Fruit fly (Drosophila melanogaster): ENCODE data around the gene Gr93b.

Gr93b gene

dm6 chr3R:21864992-21865391, 21.4 kb upstream of the Gr93b start, which contains the start of gene lsn (continued):
- no peak for TF ChIP-seq br (optimal IDR thresholded peaks at IDR 0.05)
- TF ChIP-seq shn (GFP tag; optimal IDR thresholded peaks at IDR 0.05) = no peak
- no peak; the same call in 2 of the 3 replicates for TF ChIP-seq CG34224 (GFP tag; IDR thresholded peaks at IDR 0.05; ENCODE audit: partially characterized antibody)
- no peak for TF ChIP-seq CG5245 (GFP tag; optimal IDR thresholded peaks at IDR 0.05)
- peak; percentile 85 for TF ChIP-seq Dp (GFP tag; optimal IDR thresholded peaks at IDR 0.05)
- peak; percentile 37 to 90 for TF ChIP-seq crp (GFP tag; optimal IDR thresholded peaks at IDR 0.05)
- no peak for TF ChIP-seq klu (GFP tag; IDR thresholded peaks at IDR 0.05)
- no peak for TF ChIP-seq CG2199 (GFP tag; IDR thresholded peaks at IDR 0.05)
- no peak for TF ChIP-seq Nf-YA (GFP tag; IDR thresholded peaks at IDR 0.05)
- no peak for TF ChIP-seq ab (GFP tag; optimal IDR thresholded peaks at IDR 0.05)
- TF ChIP-seq eve (GFP tag; optimal IDR thresholded peaks at IDR 0.05) = no peak
- TF ChIP-seq CG10462 (GFP tag; optimal IDR thresholded peaks at IDR 0.05) = no peak
- TF ChIP-seq CG8359 (GFP tag; optimal IDR thresholded peaks at IDR 0.05; ENCODE audit: borderline replicate concordance) = no peak
- TF ChIP-seq Camta (GFP tag; optimal IDR thresholded peaks at IDR 0.05) = no peak
- no peak for TF ChIP-seq CG12155 (GFP tag; optimal IDR thresholded peaks at IDR 0.05)
- peak; percentile 18 for TF ChIP-seq dmrt11E (tag; optimal IDR thresholded peaks at IDR 0.05)
- no peak for TF ChIP-seq CG2116 (GFP tag; optimal IDR thresholded peaks at IDR 0.05)
- no peak for TF ChIP-seq ham (GFP tag; IDR thresholded peaks at IDR 0.05)
- no peak for TF ChIP-seq dm (GFP tag; optimal IDR thresholded peaks at IDR 0.05)
- TF ChIP-seq Blimp-1 (GFP tag; optimal IDR thresholded peaks at IDR 0.05) = no peak
- TF ChIP-seq MTF-1 (GFP tag; optimal IDR thresholded peaks at IDR 0.05; ENCODE audit: borderline replicate concordance) = no peak
- no peak for TF ChIP-seq tio (GFP tag; optimal IDR thresholded peaks at IDR 0.05)
- no peak for TF ChIP-seq schlank (tag; optimal IDR thresholded peaks at IDR 0.05)
- TF ChIP-seq CG11696 (GFP tag; IDR thresholded peaks at IDR 0.05) = no peak
- TF ChIP-seq tup (GFP tag; optimal IDR thresholded peaks at IDR 0.05) = no peak
- no peak for TF ChIP-seq Opbp (GFP tag; IDR thresholded peaks at IDR 0.05; ENCODE audit: partially characterized antibody)
- no peak for TF ChIP-seq ERR (GFP tag; optimal IDR thresholded peaks at IDR 0.05)
- no peak for TF ChIP-seq CG14667 (GFP tag; IDR thresholded peaks at IDR 0.05)
- no peak for TF ChIP-seq CG5953 (GFP tag; IDR thresholded peaks at IDR 0.05)
- TF ChIP-seq CG11560 (tag; IDR thresholded peaks at IDR 0.05) = no peak
- no peak for TF ChIP-seq Drgx (GFP tag; IDR thresholded peaks at IDR 0.05)
- no peak for TF ChIP-seq bowl (GFP tag; IDR thresholded peaks at IDR 0.05)
- TF ChIP-seq ci (GFP tag; IDR thresholded peaks at IDR 0.05) = peak; percentile 53; the same call in 2 of the 3 replicates
- TF ChIP-seq abd-A (tag; optimal IDR thresholded peaks at IDR 0.05) = no peak
- no peak for TF ChIP-seq CG7357 (GFP tag; IDR thresholded peaks at IDR 0.05)
- peak; percentile 29 for TF ChIP-seq CG17829 (tag; optimal IDR thresholded peaks at IDR 0.05)
- no peak for TF ChIP-seq pan (optimal IDR thresholded peaks at IDR 0.05)
- TF ChIP-seq pan (GFP tag; optimal IDR thresholded peaks at IDR 0.05 in 1 of 2, IDR thresholded peaks at IDR 0.05 in 1 of 2) = no peak
- no peak for TF ChIP-seq pfk (GFP tag; optimal IDR thresholded peaks at IDR 0.05)
- no peak for TF ChIP-seq CG11247 (GFP tag; IDR thresholded peaks at IDR 0.05)
- TF ChIP-seq knrl (GFP tag; IDR thresholded peaks at IDR 0.05; ENCODE audit: partially characterized antibody) = no peak
- peak; percentile 14 for TF ChIP-seq CG10147 (GFP tag; optimal IDR thresholded peaks at IDR 0.05)
- peak; percentile 65 for TF ChIP-seq sd (tag; optimal IDR thresholded peaks at IDR 0.05)
- TF ChIP-seq CG15479 (GFP tag; optimal IDR thresholded peaks at IDR 0.05) = no peak
- peak; percentile 30 for TF ChIP-seq Med (GFP tag)
- no peak for TF ChIP-seq CG11456 (GFP tag; IDR thresholded peaks at IDR 0.05)
- TF ChIP-seq gsb (GFP tag; IDR thresholded peaks at IDR 0.05) = no peak
- TF ChIP-seq nerfin-1 (tag; optimal IDR thresholded peaks at IDR 0.05) = peak; percentile 20
- TF ChIP-seq danr (GFP tag; IDR thresholded peaks at IDR 0.05) = no peak
- peak; percentile 23 for TF ChIP-seq grn (GFP tag; optimal IDR thresholded peaks at IDR 0.05)
- no peak for TF ChIP-seq Lpt (GFP tag; optimal IDR thresholded peaks at IDR 0.05)
- peak; percentile 13 for TF ChIP-seq CG3838 (GFP tag; optimal IDR thresholded peaks at IDR 0.05)
- no peak for TF ChIP-seq Hr3 (GFP tag; optimal IDR thresholded peaks at IDR 0.05)
